Fruit fly (Drosophila melanogaster) whole organism, embryonic: Measurements from ENCODE around the gene CG1965.

Experiments used
- Atf-2 ChIP-seq: fragments of 200-800 bp; sonication (Bioruptor generic); optimal IDR thresholded peaks from 2 replicates; lab custom pipeline; 2016; ENCODE audit warnings: missing biosample characterization, missing genetic modification characterization
- B-H1 ChIP-seq: fragments of 200-800 bp; sonication (Bioruptor generic); IDR thresholded peaks from 3 replicates; pipeline ENCODE4 v1.3.6; 2022; ENCODE audit warnings: missing biosample characterization, missing genetic modification characterization
- B-H2 ChIP-seq: fragments of 200-800 bp; sonication (Bioruptor generic); optimal IDR thresholded peaks from 2 replicates; lab custom pipeline; 2018; ENCODE audit warnings: missing biosample characterization, mild to moderate bottlenecking, missing genetic modification characterization
- BEAF-32 ChIP-seq: fragments of 200-800 bp; sonication (Bioruptor generic); optimal IDR thresholded peaks from 3 replicates; lab custom pipeline; 2017; ENCODE audit warnings: missing biosample characterization, missing genetic modification characterization, mild to moderate bottlenecking, moderate library complexity, missing genetic modification reagents
- CG10979 ChIP-seq: fragments of 200-800 bp; sonication (Bioruptor generic); optimal IDR thresholded peaks from 2 replicates; lab custom pipeline; 2018; ENCODE audit warnings: missing biosample characterization, mild to moderate bottlenecking, missing genetic modification characterization, moderate library complexity
- CG11504 ChIP-seq: fragments of 200-800 bp; sonication (Bioruptor generic); optimal IDR thresholded peaks from 3 replicates; lab custom pipeline; 2019; ENCODE audit warnings: missing biosample characterization, mild to moderate bottlenecking, missing genetic modification characterization, moderate library complexity
- CG13287 ChIP-seq: fragments of 200-800 bp; sonication (Bioruptor generic); IDR thresholded peaks from 2 replicates; pipeline ENCODE4 v1.3.6; 2022; ENCODE audit warnings: missing biosample characterization, missing genetic modification characterization; ENCODE audit not compliant: partially characterized antibody
- CG14710 ChIP-seq: fragments of 200-800 bp; sonication (Bioruptor generic); optimal IDR thresholded peaks from 3 replicates; lab custom pipeline; 2019; ENCODE audit warnings: missing biosample characterization, mild to moderate bottlenecking, missing genetic modification characterization, moderate library complexity
- CG17361 ChIP-seq: fragments of 200-800 bp; sonication (Bioruptor generic); IDR thresholded peaks from 3 replicates; pipeline ENCODE4 v1.3.6; 2022; ENCODE audit warnings: missing biosample characterization, missing genetic modification characterization
- CG17568 ChIP-seq: fragments of 200-800 bp; sonication (Bioruptor generic); optimal IDR thresholded peaks from 2 replicates; lab custom pipeline; 2018; ENCODE audit warnings: missing biosample characterization, mild to moderate bottlenecking, missing genetic modification characterization, moderate library complexity
- CG17612 ChIP-seq: fragments of 200-800 bp; sonication (Bioruptor generic); IDR thresholded peaks from 2 replicates; pipeline ENCODE4 v1.3.6; 2022; ENCODE audit warnings: missing biosample characterization, missing genetic modification characterization
- CG2678 ChIP-seq: fragments of 200-800 bp; sonication (Bioruptor generic); optimal IDR thresholded peaks from 3 replicates; lab custom pipeline; 2019; ENCODE audit warnings: missing biosample characterization, mild to moderate bottlenecking, missing genetic modification characterization, moderate library complexity
- CG2712 ChIP-seq: fragments of 200-800 bp; optimal IDR thresholded peaks from 3 replicates; lab custom pipeline; 2019; ENCODE audit warnings: missing biosample characterization, mild to moderate bottlenecking, missing genetic modification characterization, moderate library complexity
- CG3407 ChIP-seq: fragments of 200-800 bp; sonication (Bioruptor generic); optimal IDR thresholded peaks from 2 replicates; lab custom pipeline; 2018; ENCODE audit warnings: missing biosample characterization, mild to moderate bottlenecking, missing genetic modification characterization
- CG3995 ChIP-seq: fragments of 200-800 bp; sonication (Bioruptor generic); optimal IDR thresholded peaks from 3 replicates; lab custom pipeline; 2016; ENCODE audit warnings: missing biosample characterization, missing genetic modification characterization
- CG4328 ChIP-seq: fragments of 200-800 bp; sonication (Bioruptor generic); optimal IDR thresholded peaks from 3 replicates; lab custom pipeline; 2017; ENCODE audit warnings: missing biosample characterization, missing genetic modification reagents, missing genetic modification characterization
- CG4617 ChIP-seq: fragments of 200-800 bp; sonication (Bioruptor generic); optimal IDR thresholded peaks from 3 replicates; lab custom pipeline; 2016; ENCODE audit warnings: missing biosample characterization, missing genetic modification characterization, borderline replicate concordance
- CG4820 ChIP-seq: fragments of 200-800 bp; sonication (Bioruptor generic); optimal IDR thresholded peaks from 3 replicates; lab custom pipeline; 2016; ENCODE audit warnings: missing biosample characterization, missing genetic modification characterization
- CG5953 ChIP-seq: fragments of 200-800 bp; sonication (Bioruptor generic); IDR thresholded peaks from 2 replicates; pipeline ENCODE4 v1.3.6; 2022; ENCODE audit warnings: missing biosample characterization, missing genetic modification characterization
- CG6272 ChIP-seq: fragments of 200-800 bp; sonication (Bioruptor generic); IDR thresholded peaks from 2 replicates; pipeline ENCODE4 v1.3.6; 2022; ENCODE audit warnings: missing biosample characterization, missing genetic modification characterization
- CG7839 ChIP-seq: fragments of 200-800 bp; sonication (Bioruptor generic); optimal IDR thresholded peaks from 3 replicates; lab custom pipeline; 2018; ENCODE audit warnings: missing biosample characterization, mild to moderate bottlenecking, missing genetic modification characterization, moderate library complexity
- CG8290 ChIP-seq, 3 experiments: fragments of 200-800 bp; sonication (Bioruptor generic); optimal IDR thresholded peaks; 2 replicates each; lab custom pipeline; 2016 to 2019; ENCODE audit warnings: missing biosample characterization in 3 of 3, missing genetic modification characterization in 3 of 3, mild to moderate bottlenecking in 2 of 3, moderate library complexity in 1 of 3
- CTCF ChIP-seq: fragments of 200-800 bp; sonication (Bioruptor generic); optimal IDR thresholded peaks from 2 replicates; lab custom pipeline; 2017; ENCODE audit warnings: missing biosample characterization, mild to moderate bottlenecking, missing genetic modification characterization, moderate library complexity
- CrebB ChIP-seq: fragments of 200-800 bp; sonication (Bioruptor generic); optimal IDR thresholded peaks from 3 replicates; lab custom pipeline; 2018; ENCODE audit warnings: missing biosample characterization, mild to moderate bottlenecking, missing genetic modification characterization
- Dad ChIP-seq: fragments of 200-800 bp; sonication (Bioruptor generic); optimal IDR thresholded peaks from 3 replicates; lab custom pipeline; 2016; ENCODE audit warnings: missing biosample characterization, missing genetic modification characterization
- HmgD ChIP-seq: fragments of 200-800 bp; sonication (Bioruptor generic); optimal IDR thresholded peaks from 3 replicates; lab custom pipeline; 2016; ENCODE audit warnings: missing biosample characterization, missing genetic modification characterization
- Hr39 ChIP-seq: fragments of >200 bp; optimal IDR thresholded peaks from 2 replicates; lab custom pipeline; 2017
- Hsf ChIP-seq: fragments of 200-800 bp; sonication (Bioruptor generic); optimal IDR thresholded peaks from 3 replicates; lab custom pipeline; 2016; ENCODE audit warnings: missing biosample characterization, missing genetic modification characterization
- MBD-R2 ChIP-seq: fragments of 200-800 bp; sonication (Bioruptor generic); IDR thresholded peaks from 2 replicates; pipeline ENCODE4 v1.3.6; 2022; ENCODE audit warnings: missing biosample characterization, missing genetic modification characterization
- MTF-1 ChIP-seq: fragments of 200-800 bp; sonication (Bioruptor generic); optimal IDR thresholded peaks from 2 replicates; lab custom pipeline; 2018; ENCODE audit warnings: missing biosample characterization, mild to moderate bottlenecking, missing genetic modification characterization, borderline replicate concordance
- Mad ChIP-seq: fragments of 200-800 bp; sonication (Bioruptor generic); optimal IDR thresholded peaks from 2 replicates; lab custom pipeline; 2016; ENCODE audit warnings: missing biosample characterization, missing genetic modification characterization
- Max ChIP-seq: fragments of 200-800 bp; sonication (Bioruptor generic); optimal IDR thresholded peaks from 2 replicates; lab custom pipeline; 2016; ENCODE audit warnings: missing biosample characterization, mild to moderate bottlenecking, missing genetic modification characterization
- NfI ChIP-seq: fragments of 200-800 bp; sonication (Bioruptor generic); optimal IDR thresholded peaks from 3 replicates; lab custom pipeline; 2018; ENCODE audit warnings: missing biosample characterization, mild to moderate bottlenecking, missing genetic modification characterization, moderate library complexity
- Side ChIP-seq: fragments of 200-800 bp; sonication (Bioruptor generic); optimal IDR thresholded peaks from 2 replicates; lab custom pipeline; 2016; ENCODE audit warnings: missing biosample characterization, missing genetic modification characterization
- Sry-β ChIP-seq: fragments of 200-800 bp; sonication (Bioruptor generic); optimal IDR thresholded peaks from 2 replicates; lab custom pipeline; 2018; ENCODE audit warnings: missing biosample characterization, mild to moderate bottlenecking, missing genetic modification characterization, moderate library complexity
- Vsx1 ChIP-seq: fragments of 200-800 bp; sonication (Bioruptor generic); optimal IDR thresholded peaks from 2 replicates; lab custom pipeline; 2017; ENCODE audit warnings: missing biosample characterization, mild to moderate bottlenecking, missing genetic modification characterization, missing genetic modification reagents
- btn ChIP-seq: fragments of 200-800 bp; sonication (Bioruptor generic); optimal IDR thresholded peaks from 2 replicates; lab custom pipeline; 2016; ENCODE audit warnings: missing biosample characterization, missing genetic modification characterization
- caup ChIP-seq: fragments of 200-800 bp; sonication (Bioruptor generic); optimal IDR thresholded peaks from 3 replicates; lab custom pipeline; 2017; ENCODE audit warnings: missing biosample characterization, mild to moderate bottlenecking, missing genetic modification characterization, moderate library complexity; ENCODE audit not compliant: severe bottlenecking
- da ChIP-seq: fragments of 200-800 bp; sonication (Bioruptor generic); optimal IDR thresholded peaks from 2 replicates; lab custom pipeline; 2016; ENCODE audit warnings: missing biosample characterization, missing genetic modification characterization
- grau ChIP-seq: fragments of 200-800 bp; optimal IDR thresholded peaks from 3 replicates; lab custom pipeline; 2019; ENCODE audit warnings: missing biosample characterization, mild to moderate bottlenecking, missing genetic modification characterization, moderate library complexity
- gsb ChIP-seq: fragments of 200-800 bp; sonication (Bioruptor generic); IDR thresholded peaks from 2 replicates; pipeline ENCODE4 v1.3.6; 2022; ENCODE audit warnings: missing biosample characterization, missing genetic modification characterization
- hb ChIP-seq: fragments of 200-800 bp; sonication (Bioruptor generic); IDR thresholded peaks from 3 replicates; pipeline ENCODE4 v1.3.6; 2022; ENCODE audit warnings: missing biosample characterization, missing genetic modification characterization; ENCODE audit not compliant: partially characterized antibody
- hbn ChIP-seq: fragments of 200-800 bp; sonication (Bioruptor generic); IDR thresholded peaks from 2 replicates; pipeline ENCODE4 v1.3.6; 2022; ENCODE audit warnings: missing biosample characterization, missing genetic modification characterization; ENCODE audit not compliant: partially characterized antibody
- maf-S ChIP-seq: fragments of 200-800 bp; sonication (Bioruptor generic); optimal IDR thresholded peaks from 2 replicates; lab custom pipeline; 2016; ENCODE audit warnings: missing biosample characterization, missing genetic modification characterization
- peb ChIP-seq: fragments of 200-800 bp; sonication (Bioruptor generic); IDR thresholded peaks from 2 replicates; pipeline ENCODE4 v1.3.6; 2022; ENCODE audit warnings: missing biosample characterization, missing genetic modification characterization
- pnt ChIP-seq: fragments of 200-800 bp; sonication (Bioruptor generic); optimal IDR thresholded peaks from 3 replicates; lab custom pipeline; 2016; ENCODE audit warnings: missing biosample characterization, missing genetic modification characterization
- shn ChIP-seq: fragments of 200-800 bp; sonication (Bioruptor generic); optimal IDR thresholded peaks from 3 replicates; lab custom pipeline; 2016; ENCODE audit warnings: missing biosample characterization, missing genetic modification characterization
- stwl ChIP-seq: fragments of 200-800 bp; sonication (Bioruptor generic); optimal IDR thresholded peaks from 3 replicates; lab custom pipeline; 2018; ENCODE audit warnings: missing biosample characterization, mild to moderate bottlenecking, missing genetic modification characterization, moderate library complexity
- sug ChIP-seq: fragments of 200-800 bp; optimal IDR thresholded peaks from 2 replicates; lab custom pipeline; 2019; ENCODE audit warnings: missing biosample characterization, mild to moderate bottlenecking, missing genetic modification characterization, moderate library complexity
- tio ChIP-seq: fragments of 200-800 bp; sonication (Bioruptor generic); optimal IDR thresholded peaks from 2 replicates; lab custom pipeline; 2017; ENCODE audit warnings: missing biosample characterization, missing genetic modification characterization, inconsistent platforms
- tup ChIP-seq: fragments of 200-800 bp; sonication (Bioruptor generic); optimal IDR thresholded peaks from 2 replicates; lab custom pipeline; 2016; ENCODE audit warnings: missing biosample characterization, mild to moderate bottlenecking, missing genetic modification characterization, moderate library complexity

Gene CG1965

DNA sequence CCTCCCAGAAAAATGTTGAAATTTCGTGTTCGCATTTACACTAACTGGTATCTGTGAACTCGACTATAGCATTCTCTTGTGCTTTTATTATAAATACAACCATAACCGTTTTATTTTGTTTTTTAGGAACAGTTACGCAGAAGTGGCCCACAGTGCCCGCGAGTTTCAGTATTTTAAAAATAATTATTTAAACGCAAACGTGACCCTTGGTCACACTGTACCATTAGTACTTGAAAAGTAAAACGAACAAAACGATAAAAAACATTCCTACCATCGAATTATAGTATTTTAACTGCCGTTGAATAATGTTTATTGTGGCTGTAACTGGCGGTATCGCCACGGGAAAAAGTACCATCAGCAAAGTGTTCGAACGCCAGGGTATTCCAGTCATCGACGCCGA, 14.8 kb downstream of the CG1965 start, which contains the start of gene Dpck (continued):
- no peak for TF ChIP-seq CG3407 (GFP tag; lab: Kevin White, UChicago)
- TF ChIP-seq CG10979 (tag; lab: Kevin White, UChicago) = peak; percentile 23
- no peak for TF ChIP-seq CG6272 (GFP tag; lab: Robert Waterston, UW)
- TF ChIP-seq CG17361 (GFP tag; lab: Robert Waterston, UW) = 0 out of 3 replicates have a peak, but pooled peaks have one; percentile 30
- no peak for TF ChIP-seq Vsx1 (GFP tag; lab: Kevin White, UChicago)
- TF ChIP-seq Max (GFP tag; lab: Kevin White, UChicago) = peak; percentile 18
- TF ChIP-seq Atf-2 = peak; percentile 17
- no peak for TF ChIP-seq HmgD
- TF ChIP-seq Side (GFP tag; lab: Kevin White, UChicago) = no peak
- TF ChIP-seq da (GFP tag; lab: Kevin White, UChicago) = no peak
- no peak for TF ChIP-seq Hr39
- no peak for TF ChIP-seq CG3995 (GFP tag; lab: Kevin White, UChicago)
- no peak for TF ChIP-seq CG4328
- peak; percentile 50 for TF ChIP-seq stwl (tag; lab: Kevin White, UChicago)
- TF ChIP-seq CG14710 = peak; percentile 45
- no peak for TF ChIP-seq btn
- peak; percentile 33 for TF ChIP-seq grau (tag; lab: Kevin White, UChicago)
- peak; percentile 36; the same call in 1 of the 2 replicates for TF ChIP-seq hbn (GFP tag; lab: Robert Waterston, UW)
- TF ChIP-seq CG4820 (GFP tag; lab: Kevin White, UChicago) = no peak
- peak; percentile 25 for TF ChIP-seq Hsf (GFP tag; lab: Kevin White, UChicago)
- no peak for TF ChIP-seq CG17612 (GFP tag; lab: Robert Waterston, UW)
- no peak for TF ChIP-seq gsb (GFP tag; lab: Robert Waterston, UW)
- TF ChIP-seq Mad = peak; percentile 41
- peak; percentile 8 for TF ChIP-seq CG7839
- TF ChIP-seq maf-S (GFP tag; lab: Kevin White, UChicago) = no peak
- peak; percentile 72 for TF ChIP-seq MBD-R2 (GFP tag; lab: Robert Waterston, UW)
- TF ChIP-seq CG4617 (GFP tag; lab: Kevin White, UChicago) = peak; percentile 64
- no peak for TF ChIP-seq tio (GFP tag; lab: Kevin White, UChicago)
- TF ChIP-seq pnt (GFP tag; lab: Kevin White, UChicago) = no peak
- TF ChIP-seq CrebB (tag; lab: Kevin White, UChicago) = no peak
- peak; percentile 22 for TF ChIP-seq CG8290 (GFP tag; optimal IDR thresholded peaks at IDR 0.05; lab: Kevin White, UChicago)
- TF ChIP-seq CG8290 (tag; optimal IDR thresholded peaks at IDR 0.05; lab: Kevin White, UChicago) = peak; percentile 23 to 54
- TF ChIP-seq CG2678 (tag; lab: Kevin White, UChicago) = peak; percentile 29
- no peak for TF ChIP-seq Sry-β (GFP tag; lab: Kevin White, UChicago)
- TF ChIP-seq sug (tag; lab: Kevin White, UChicago) = peak; percentile 47
- no peak for TF ChIP-seq tup (GFP tag; lab: Kevin White, UChicago)
- TF ChIP-seq B-H1 (GFP tag; lab: Robert Waterston, UW) = no peak
- no peak for TF ChIP-seq shn (GFP tag; lab: Kevin White, UChicago)
- no peak for TF ChIP-seq MTF-1 (GFP tag; lab: Kevin White, UChicago)
- peak; percentile 14 for TF ChIP-seq CTCF (GFP tag; lab: Kevin White, UChicago)
- TF ChIP-seq CG17568 (GFP tag; lab: Kevin White, UChicago) = peak; percentile 38
- TF ChIP-seq hb (GFP tag; lab: Robert Waterston, UW) = no peak
- TF ChIP-seq Dad = no peak
- peak; percentile 22 for TF ChIP-seq B-H2 (GFP tag; lab: Kevin White, UChicago)
- TF ChIP-seq CG13287 (GFP tag; lab: Robert Waterston, UW) = peak; percentile 10; the same call in 1 of the 2 replicates
- TF ChIP-seq caup (GFP tag; lab: Kevin White, UChicago) = peak; percentile 17
- peak; percentile 13 for TF ChIP-seq BEAF-32
- no peak for TF ChIP-seq CG5953 (GFP tag; lab: Robert Waterston, UW)
- no peak for TF ChIP-seq peb
- peak; percentile 24 for TF ChIP-seq CG11504 (tag; lab: Kevin White, UChicago)
- TF ChIP-seq NfI (GFP tag; lab: Kevin White, UChicago) = peak; percentile 5
- TF ChIP-seq CG2712 (tag; lab: Kevin White, UChicago) = peak; percentile 29
